Fruit fly (Drosophila melanogaster): ENCODE results near the gene Cyp310a1.

DNA sequence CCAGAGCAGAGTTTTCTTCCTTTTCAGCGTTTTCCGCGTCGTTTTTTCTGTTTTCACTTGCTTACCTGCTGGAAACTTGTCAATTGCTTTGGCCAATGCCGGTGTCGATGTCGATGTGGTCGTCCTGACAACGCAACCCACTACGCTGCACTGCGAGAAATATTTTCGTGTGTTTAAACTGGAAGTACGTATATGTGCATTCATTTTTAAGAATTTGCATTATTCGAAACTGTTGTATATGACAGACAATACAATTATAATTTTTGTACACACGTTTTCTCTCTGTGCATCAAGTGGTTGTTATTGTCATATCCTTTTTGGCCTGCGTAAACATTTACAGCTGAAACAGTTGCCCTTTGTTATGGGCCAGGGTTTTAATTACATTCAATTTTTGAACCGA is 36.8 kb downstream of the Cyp310a1 start, which contains the start of gene IFT46:
- TF ChIP-seq CTCF (optimal IDR thresholded peaks at IDR 0.05) (no peak), CG8478 (optimal IDR thresholded peaks at IDR 0.05) (no peak)

Data from S2 (cell line).